Worm (Caenorhabditis elegans) whole organism, young adult: ENCODE results near the gene znf-782.
A peak's percentile ranks its signal among the peaks of the same experiment; 100 is the strongest.

Experiments used
- B0019.2 ChIP-seq: fragments of 200-800 bp; sonication (Bioruptor generic); conservative IDR thresholded peaks from 2 replicates; pipeline ENCODE4 v1.3.6; 2022; ENCODE audit warnings: missing genetic modification reagents, missing genetic modification characterization, missing compliant biosample characterization
- B0035.1 ChIP-seq: sonication (generic microtip); optimal IDR thresholded peaks from 2 replicates; lab custom pipeline; 2016; ENCODE audit warnings: missing genetic modification characterization, mild to moderate bottlenecking, missing compliant biosample characterization, missing genotype, missing genetic modification reagents
- B0261.1 ChIP-seq: sonication (generic microtip); optimal IDR thresholded peaks from 2 replicates; lab custom pipeline; 2016; ENCODE audit warnings: mild to moderate bottlenecking, missing genetic modification characterization, moderate library complexity, missing compliant biosample characterization
- C17E4.6 ChIP-seq: fragments of 200-800 bp; sonication (Bioruptor generic); IDR thresholded peaks from 2 replicates; pipeline ENCODE4 v1.3.6; 2022; ENCODE audit warnings: missing genetic modification reagents, missing genetic modification characterization, missing compliant biosample characterization
- F10E7.11 ChIP-seq: sonication (generic microtip); optimal IDR thresholded peaks from 2 replicates; lab custom pipeline; 2017; ENCODE audit warnings: mild to moderate bottlenecking, missing genetic modification characterization, moderate library complexity, missing compliant biosample characterization
- F37B4.10 ChIP-seq: fragments of 200-800 bp; sonication (Bioruptor generic); IDR thresholded peaks from 2 replicates; pipeline ENCODE4 v1.3.6; 2022; ENCODE audit warnings: missing genetic modification characterization, missing compliant biosample characterization
- F55B11.4 ChIP-seq: sonication (generic microtip); optimal IDR thresholded peaks from 2 replicates; lab custom pipeline; 2016; ENCODE audit warnings: missing compliant biosample characterization, missing genetic modification characterization, borderline replicate concordance; ENCODE audit not compliant: insufficient read depth
- K12H6.12 ChIP-seq: fragments of 200-800 bp; sonication (Bioruptor generic); optimal IDR thresholded peaks from 2 replicates; lab custom pipeline; 2018; ENCODE audit warnings: mild to moderate bottlenecking, missing genetic modification characterization, missing compliant biosample characterization
- Y53F4B.3 ChIP-seq: fragments of 200-800 bp; sonication (Bioruptor generic); IDR thresholded peaks from 2 replicates; pipeline ENCODE4 v1.3.6; 2022; ENCODE audit warnings: missing genetic modification reagents, missing genetic modification characterization, missing compliant biosample characterization
- Y95B8A.8 ChIP-seq: fragments of 200-800 bp; sonication (Bioruptor generic); IDR thresholded peaks from 2 replicates; pipeline ENCODE4 v1.3.6; 2022; ENCODE audit warnings: missing genetic modification reagents, missing genetic modification characterization, missing compliant biosample characterization
- akir-1 ChIP-seq: fragments of 200-800 bp; sonication (Bioruptor generic); optimal IDR thresholded peaks from 2 replicates; lab custom pipeline; 2018; ENCODE audit warnings: mild to moderate bottlenecking, missing genetic modification characterization, moderate library complexity, missing compliant biosample characterization
- aptf-3 ChIP-seq: fragments of 200-800 bp; sonication (Bioruptor generic); IDR thresholded peaks from 2 replicates; pipeline ENCODE4 v1.3.6; 2022; ENCODE audit warnings: missing genetic modification characterization, missing compliant biosample characterization
- attf-6 ChIP-seq: fragments of 200-800 bp; sonication (Bioruptor generic); IDR thresholded peaks from 2 replicates; pipeline ENCODE4 v1.3.6; 2022; ENCODE audit warnings: missing genetic modification reagents, missing genetic modification characterization, missing compliant biosample characterization
- bed-2 ChIP-seq: fragments of 200-800 bp; sonication (Bioruptor generic); IDR thresholded peaks from 2 replicates; pipeline ENCODE4 v1.3.6; 2022; ENCODE audit warnings: missing genetic modification reagents, missing genetic modification characterization, missing compliant biosample characterization
- cebp-1 ChIP-seq, 2 experiments: fragments of 200-800 bp in 1 of 2; sonication (Bioruptor generic) in 1 of 2; sonication (generic microtip) in 1 of 2; IDR thresholded peaks in 1 of 2; optimal IDR thresholded peaks in 1 of 2; 2 replicates each; pipeline versions ENCODE4 v1.3.6 to Lab custom; 2017 to 2022; ENCODE audit warnings: missing compliant biosample characterization in 2 of 2, missing genetic modification characterization in 2 of 2, mild to moderate bottlenecking in 1 of 2, missing genetic modification reagents in 1 of 2, moderate library complexity in 1 of 2
- ceh-100 ChIP-seq: fragments of 200-800 bp; sonication (Bioruptor generic); IDR thresholded peaks from 2 replicates; pipeline ENCODE4 v1.3.6; 2022; ENCODE audit warnings: missing genetic modification reagents, missing genetic modification characterization, missing compliant biosample characterization
- ekl-4 ChIP-seq: fragments of 200-800 bp; sonication (Bioruptor generic); IDR thresholded peaks from 2 replicates; pipeline ENCODE4 v1.3.6; 2022; ENCODE audit warnings: missing genetic modification reagents, missing genetic modification characterization, missing compliant biosample characterization
- gei-17 ChIP-seq: fragments of 200-800 bp; sonication (Bioruptor generic); optimal IDR thresholded peaks from 2 replicates; lab custom pipeline; 2018; ENCODE audit warnings: mild to moderate bottlenecking, missing genetic modification characterization, missing compliant biosample characterization
- hsf-1 ChIP-seq: fragments of 200-800 bp; sonication (Bioruptor generic); IDR thresholded peaks from 2 replicates; pipeline ENCODE4 v1.3.6; 2022; ENCODE audit warnings: missing genetic modification reagents, missing genetic modification characterization, missing compliant biosample characterization
- let-607 ChIP-seq, 2 experiments: fragments of 200-800 bp in 1 of 2; sonication (Bioruptor generic) in 1 of 2; sonication (generic microtip) in 1 of 2; optimal IDR thresholded peaks; 2 replicates each; lab custom pipeline; 2016 to 2018; ENCODE audit warnings: mild to moderate bottlenecking in 2 of 2, missing compliant biosample characterization in 2 of 2, missing genetic modification characterization in 2 of 2, moderate library complexity in 2 of 2, missing genotype in 1 of 2
- lin-35 ChIP-seq, 3 experiments: fragments of 150-350 bp in 2 of 3; sonication (generic microtip) in 1 of 3; optimal IDR thresholded peaks; 2 replicates each; lab custom pipeline; 2014 to 2018; ENCODE audit warnings: missing biosample characterization in 3 of 3, missing genetic modification characterization in 3 of 3, missing genetic modification reagents in 3 of 3
- lin-40 ChIP-seq: sonication (generic microtip); optimal IDR thresholded peaks from 2 replicates; lab custom pipeline; 2016; ENCODE audit warnings: missing genetic modification characterization, mild to moderate bottlenecking, missing compliant biosample characterization, missing genotype, missing genetic modification reagents
- lin-54 ChIP-seq: fragments of 200-800 bp; sonication (Bioruptor generic); optimal IDR thresholded peaks from 2 replicates; lab custom pipeline; 2018; ENCODE audit warnings: mild to moderate bottlenecking, missing genetic modification characterization, missing compliant biosample characterization
- lsy-27 ChIP-seq: sonication (generic microtip); optimal IDR thresholded peaks from 2 replicates; lab custom pipeline; 2017; ENCODE audit warnings: missing genetic modification characterization, mild to moderate bottlenecking, missing compliant biosample characterization, antibody characterized with exemption, missing genotype, borderline replicate concordance; ENCODE audit not compliant: insufficient read depth
- madf-10 ChIP-seq: sonication (generic microtip); optimal IDR thresholded peaks from 2 replicates; lab custom pipeline; 2016; ENCODE audit warnings: mild to moderate bottlenecking, missing genetic modification characterization, missing compliant biosample characterization
- mes-4 ChIP-seq: sonication (generic microtip); optimal IDR thresholded peaks from 2 replicates; lab custom pipeline; 2016; ENCODE audit warnings: missing genotype, missing genetic modification characterization, missing compliant biosample characterization
- mxl-1 ChIP-seq: sonication (generic microtip); optimal IDR thresholded peaks from 2 replicates; lab custom pipeline; 2016; ENCODE audit warnings: missing genetic modification characterization, missing compliant biosample characterization
- nfya-1 ChIP-seq: sonication (generic microtip); optimal IDR thresholded peaks from 2 replicates; lab custom pipeline; 2017; ENCODE audit warnings: antibody characterized with exemption, missing compliant biosample characterization, missing genetic modification characterization, borderline replicate concordance; ENCODE audit not compliant: insufficient read depth
- nfya-2 ChIP-seq: fragments of 200-800 bp; sonication (Bioruptor generic); IDR thresholded peaks from 2 replicates; pipeline ENCODE4 v1.3.6; 2022; ENCODE audit warnings: missing genetic modification reagents, missing genetic modification characterization, missing compliant biosample characterization
- nfyb-1 ChIP-seq: fragments of 200-800 bp; sonication (Bioruptor generic); IDR thresholded peaks from 2 replicates; pipeline ENCODE4 v1.3.6; 2022; ENCODE audit warnings: missing genetic modification reagents, missing genetic modification characterization, missing compliant biosample characterization
- nhr-90 ChIP-seq: sonication (generic microtip); optimal IDR thresholded peaks from 2 replicates; lab custom pipeline; 2016; ENCODE audit warnings: missing genotype, mild to moderate bottlenecking, missing genetic modification characterization, missing compliant biosample characterization
- rcor-1 ChIP-seq: fragments of 200-800 bp; sonication (Bioruptor generic); IDR thresholded peaks from 2 replicates; pipeline ENCODE4 v1.3.6; 2022; ENCODE audit warnings: missing genetic modification reagents, missing genetic modification characterization, missing compliant biosample characterization
- repo-1 ChIP-seq: sonication (generic microtip); optimal IDR thresholded peaks from 2 replicates; lab custom pipeline; 2017; ENCODE audit warnings: mild to moderate bottlenecking, missing genetic modification characterization, missing compliant biosample characterization
- rpc-1 ChIP-seq, 2 experiments: fragments of 150-350 bp in 1 of 2; sonication (generic microtip) in 1 of 2; optimal IDR thresholded peaks; 2 replicates each; lab custom pipeline; 2014 to 2018; ENCODE audit warnings: missing biosample characterization in 1 of 2, missing genetic modification characterization in 1 of 2, missing genetic modification reagents in 1 of 2, missing genotype in 1 of 2
- sdz-38 ChIP-seq: sonication (generic microtip); optimal IDR thresholded peaks from 2 replicates; lab custom pipeline; 2016; ENCODE audit warnings: missing genotype, missing genetic modification characterization, missing compliant biosample characterization
- snpc-3.4 ChIP-seq: sonication (generic microtip); optimal IDR thresholded peaks from 2 replicates; lab custom pipeline; 2017; ENCODE audit warnings: missing genetic modification characterization, mild to moderate bottlenecking, missing compliant biosample characterization, antibody characterized with exemption, moderate library complexity, missing genotype, missing genetic modification reagents
- somi-1 ChIP-seq: fragments of 200-800 bp; sonication (Bioruptor generic); optimal IDR thresholded peaks from 2 replicates; lab custom pipeline; 2018; ENCODE audit warnings: mild to moderate bottlenecking, missing genetic modification characterization, missing compliant biosample characterization
- sptf-2 ChIP-seq: fragments of 200-800 bp; sonication (Bioruptor generic); optimal IDR thresholded peaks from 2 replicates; lab custom pipeline; 2018; ENCODE audit warnings: mild to moderate bottlenecking, missing genetic modification characterization, missing compliant biosample characterization
- tbp1 ChIP-seq: fragments of 200-800 bp; sonication (Bioruptor generic); optimal IDR thresholded peaks from 2 replicates; lab custom pipeline; 2018; ENCODE audit warnings: mild to moderate bottlenecking, missing genetic modification characterization, missing compliant biosample characterization
- tbx-9 ChIP-seq: sonication (generic microtip); optimal IDR thresholded peaks from 2 replicates; lab custom pipeline; 2016; ENCODE audit warnings: borderline replicate concordance, missing genetic modification characterization, inconsistent platforms, missing compliant biosample characterization
- zim-3 ChIP-seq: sonication (generic microtip); optimal IDR thresholded peaks from 2 replicates; lab custom pipeline; 2017; ENCODE audit warnings: mild to moderate bottlenecking, missing genetic modification characterization, moderate library complexity, missing compliant biosample characterization
- ztf-25 ChIP-seq: fragments of 200-800 bp; sonication (Bioruptor generic); IDR thresholded peaks from 2 replicates; pipeline ENCODE4 v1.3.6; 2022; ENCODE audit warnings: missing genetic modification reagents, missing genetic modification characterization, missing compliant biosample characterization
- ztf-28 ChIP-seq: fragments of 200-800 bp; sonication (Bioruptor generic); IDR thresholded peaks from 2 replicates; pipeline ENCODE4 v1.3.6; 2022; ENCODE audit warnings: missing genetic modification reagents, missing genetic modification characterization, missing compliant biosample characterization
- ztf-3 ChIP-seq: fragments of 200-800 bp; sonication (Bioruptor generic); optimal IDR thresholded peaks from 2 replicates; lab custom pipeline; 2018; ENCODE audit warnings: mild to moderate bottlenecking, missing genetic modification characterization, missing compliant biosample characterization
- ztf-6 ChIP-seq: fragments of 200-800 bp; sonication (Bioruptor generic); IDR thresholded peaks from 2 replicates; pipeline ENCODE4 v1.3.6; 2022; ENCODE audit warnings: missing genetic modification reagents, missing genetic modification characterization, missing compliant biosample characterization

znf-782 gene

DNA sequence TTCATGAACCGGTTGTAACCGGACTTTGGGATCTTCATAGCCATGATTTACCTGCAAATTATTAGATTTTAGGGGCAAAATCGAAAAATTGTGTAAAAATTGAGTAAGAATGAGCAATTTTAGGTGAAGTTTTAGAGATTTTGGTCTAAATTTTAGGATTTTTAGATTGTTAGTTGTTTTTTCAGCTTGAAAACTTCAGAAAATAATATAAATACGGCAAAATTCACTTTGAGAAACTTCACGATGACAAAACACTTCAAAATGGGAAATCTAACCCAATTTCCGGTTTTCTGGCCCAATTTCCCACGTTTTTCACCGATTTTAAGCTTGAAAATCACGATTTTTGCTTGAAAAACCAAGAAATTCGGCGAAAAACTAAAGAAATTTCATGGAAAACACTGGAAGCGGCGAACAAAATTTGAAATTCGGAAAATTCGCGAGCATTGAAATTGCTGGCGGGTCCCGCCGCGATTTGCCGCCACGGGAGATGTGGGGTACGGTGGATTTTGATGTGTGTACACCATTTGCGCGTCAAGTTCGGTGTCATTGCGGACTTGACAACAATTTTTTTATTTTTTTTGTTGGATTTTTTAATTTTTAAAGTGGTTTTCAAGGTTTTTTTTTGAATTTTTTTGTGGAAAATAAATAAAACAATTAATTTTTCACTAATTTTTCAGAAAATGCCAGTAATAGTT, 26.7 kb upstream of the znf-782 start, which contains the start of the genes cct-8 and Y55F3AR.2 (continued):
- TF ChIP-seq B0019.2 (GFP tag; lab: Robert Waterston, UW), result peak; percentile 93
- peak; percentile 50 for TF ChIP-seq tbx-9 (tag; lab: Kevin White, UChicago)
- TF ChIP-seq nfya-2 (GFP tag; lab: Robert Waterston, UW), result peak; percentile 92
- peak; percentile 80 for TF ChIP-seq lsy-27 (tag; lab: Kevin White, UChicago)
- TF ChIP-seq ztf-25 (GFP tag; lab: Robert Waterston, UW), result peak; percentile 71; the same call in 1 of the 2 replicates
- TF ChIP-seq madf-10 (tag; lab: Kevin White, UChicago), result peak; percentile 89
- peak; percentile 82 for TF ChIP-seq B0035.1
- no peak for TF ChIP-seq F55B11.4 (tag; lab: Kevin White, UChicago)
- no peak for TF ChIP-seq nfya-1 (tag; lab: Kevin White, UChicago)
- TF ChIP-seq lin-40 (tag; lab: Kevin White, UChicago), result peak; percentile 98
- peak; percentile 91 for TF ChIP-seq ceh-100 (GFP tag; lab: Robert Waterston, UW)
- TF ChIP-seq lin-35 (GFP tag; optimal IDR thresholded peaks at IDR 0.05; lab: Kevin White, UChicago), result peak; percentile 59 to 97 (median 88)
- peak; percentile 99 for TF ChIP-seq ekl-4
- TF ChIP-seq mxl-1 (tag; lab: Kevin White, UChicago), result peak; percentile 19
- TF ChIP-seq repo-1 (tag; lab: Kevin White, UChicago), result peak; percentile 99
- TF ChIP-seq ztf-3 (GFP tag; lab: Kevin White, UChicago), result peak; percentile 87
- no peak for TF ChIP-seq F37B4.10 (GFP tag; lab: Robert Waterston, UW)
- peak; percentile 92 for TF ChIP-seq K12H6.12
- peak; percentile 98 for TF ChIP-seq hsf-1
- TF ChIP-seq mes-4 (tag; lab: Kevin White, UChicago), result peak; percentile 35
- TF ChIP-seq nfyb-1 (GFP tag; lab: Robert Waterston, UW), result peak; percentile 99
- TF ChIP-seq attf-6, result peak; percentile 91
- peak; percentile 93 for TF ChIP-seq ztf-6
- TF ChIP-seq aptf-3 (GFP tag; lab: Robert Waterston, UW), result peak; percentile 83; the same call in 1 of the 2 replicates
- peak; percentile 44 for TF ChIP-seq rpc-1 (optimal IDR thresholded peaks at IDR 0.05; lab: Kevin White, UChicago)
- TF ChIP-seq rpc-1 (tag; optimal IDR thresholded peaks at IDR 0.05; lab: Kevin White, UChicago), result peak; percentile 2
- TF ChIP-seq nhr-90 (tag; lab: Kevin White, UChicago), result peak; percentile 49
- peak; percentile 82 for TF ChIP-seq zim-3 (tag; lab: Kevin White, UChicago)
- TF ChIP-seq lin-54 (GFP tag; lab: Kevin White, UChicago), result peak; percentile 99
- TF ChIP-seq Y53F4B.3 (GFP tag; lab: Robert Waterston, UW), result peak; percentile 62; the same call in 1 of the 2 replicates
- peak; percentile 96 for TF ChIP-seq snpc-3.4 (tag; lab: Kevin White, UChicago)
- TF ChIP-seq gei-17, result peak; percentile 93
- peak; percentile 97 for TF ChIP-seq rcor-1 (GFP tag; lab: Robert Waterston, UW)
- TF ChIP-seq bed-2 (GFP tag; lab: Robert Waterston, UW), result no peak
- TF ChIP-seq tbp1 (GFP tag; lab: Kevin White, UChicago), result peak; percentile 79
- TF ChIP-seq cebp-1 (GFP tag; IDR thresholded peaks at IDR 0.05; lab: Robert Waterston, UW), result peak; percentile 91
- TF ChIP-seq cebp-1 (tag; optimal IDR thresholded peaks at IDR 0.05; lab: Kevin White, UChicago), result peak; percentile 97
- TF ChIP-seq B0261.1 (tag; lab: Kevin White, UChicago), result peak; percentile 45
- peak; percentile 92 for TF ChIP-seq ztf-28 (GFP tag; lab: Robert Waterston, UW)
- peak; percentile 87 for TF ChIP-seq somi-1 (GFP tag; lab: Kevin White, UChicago)
- peak; percentile 8 for TF ChIP-seq sptf-2 (GFP tag; lab: Kevin White, UChicago)
- peak; percentile 97 for TF ChIP-seq C17E4.6
- no peak for TF ChIP-seq sdz-38
- TF ChIP-seq Y95B8A.8 (GFP tag; lab: Robert Waterston, UW), result peak; percentile 97
- TF ChIP-seq let-607 (tag; optimal IDR thresholded peaks at IDR 0.05; lab: Kevin White, UChicago), result peak; percentile 88 to 94
- TF ChIP-seq akir-1, result no peak
- TF ChIP-seq F10E7.11 (tag; lab: Kevin White, UChicago), result peak; percentile 94
